Fruit fly (Drosophila melanogaster) whole organism, embryonic: ENCODE measurements around the gene in.

Experiments used
- Abd-B ChIP-seq: fragments of 200-800 bp; sonication (Bioruptor generic); optimal IDR thresholded peaks from 2 replicates; lab custom pipeline; 2018; ENCODE audit warnings: missing biosample characterization, mild to moderate bottlenecking, missing genetic modification characterization, moderate library complexity
- Adf1 ChIP-seq: fragments of 200-800 bp; sonication (Bioruptor generic); IDR thresholded peaks from 2 replicates; pipeline ENCODE4 v1.3.6; 2022; ENCODE audit warnings: missing biosample characterization, missing genetic modification characterization
- Asciz ChIP-seq: fragments of 200-800 bp; sonication (Bioruptor generic); optimal IDR thresholded peaks from 2 replicates; lab custom pipeline; 2017; ENCODE audit warnings: missing biosample characterization, mild to moderate bottlenecking, missing genetic modification characterization, missing genetic modification reagents
- CG10267 ChIP-seq: fragments of 200-800 bp; sonication (Bioruptor generic); optimal IDR thresholded peaks from 2 replicates; lab custom pipeline; 2018; ENCODE audit warnings: missing biosample characterization, mild to moderate bottlenecking, missing genetic modification characterization, moderate library complexity
- CG10959 ChIP-seq: fragments of 200-800 bp; sonication (Bioruptor generic); IDR thresholded peaks from 2 replicates; pipeline ENCODE4 v1.3.6; 2022; ENCODE audit warnings: missing biosample characterization, missing genetic modification characterization
- CG11504 ChIP-seq: fragments of 200-800 bp; sonication (Bioruptor generic); optimal IDR thresholded peaks from 3 replicates; lab custom pipeline; 2019; ENCODE audit warnings: missing biosample characterization, mild to moderate bottlenecking, missing genetic modification characterization, moderate library complexity
- CG12071 ChIP-seq: fragments of 200-800 bp; sonication (Bioruptor generic); optimal IDR thresholded peaks from 3 replicates; lab custom pipeline; 2018; ENCODE audit warnings: missing biosample characterization, mild to moderate bottlenecking, missing genetic modification characterization
- CG12236 ChIP-seq: fragments of 200-800 bp; sonication (Bioruptor generic); optimal IDR thresholded peaks from 2 replicates; lab custom pipeline; 2016; ENCODE audit warnings: missing biosample characterization, missing genetic modification characterization
- CG16815 ChIP-seq: fragments of 200-800 bp; sonication (Bioruptor generic); optimal IDR thresholded peaks from 3 replicates; lab custom pipeline; 2017; ENCODE audit warnings: missing biosample characterization, mild to moderate bottlenecking, missing genetic modification characterization
- CG1792 ChIP-seq: fragments of 200-800 bp; sonication (Bioruptor generic); optimal IDR thresholded peaks from 2 replicates; lab custom pipeline; 2016; ENCODE audit warnings: missing biosample characterization, missing genetic modification characterization
- CG18764 ChIP-seq: fragments of 200-800 bp; sonication (Bioruptor generic); optimal IDR thresholded peaks from 3 replicates; lab custom pipeline; 2016; ENCODE audit warnings: missing biosample characterization, missing genetic modification characterization
- CG2712 ChIP-seq: fragments of 200-800 bp; optimal IDR thresholded peaks from 3 replicates; lab custom pipeline; 2019; ENCODE audit warnings: missing biosample characterization, mild to moderate bottlenecking, missing genetic modification characterization, moderate library complexity
- CG3065 ChIP-seq: fragments of 200-800 bp; sonication (Bioruptor generic); optimal IDR thresholded peaks from 2 replicates; lab custom pipeline; 2016; ENCODE audit warnings: missing biosample characterization, missing genetic modification characterization
- CG6791 ChIP-seq: fragments of 200-800 bp; sonication (Bioruptor generic); IDR thresholded peaks from 3 replicates; pipeline ENCODE4 v1.3.6; 2022; ENCODE audit warnings: missing biosample characterization, missing genetic modification characterization; ENCODE audit not compliant: partially characterized antibody
- CG6813 ChIP-seq: fragments of 200-800 bp; sonication (Bioruptor generic); optimal IDR thresholded peaks from 2 replicates; lab custom pipeline; 2017; ENCODE audit warnings: missing biosample characterization, missing genetic modification characterization, mild to moderate bottlenecking, moderate library complexity, missing genetic modification reagents
- CG7963 ChIP-seq: fragments of 200-800 bp; sonication (Bioruptor generic); IDR thresholded peaks from 3 replicates; pipeline ENCODE4 v1.3.6; 2022; ENCODE audit warnings: missing biosample characterization, missing genetic modification characterization; ENCODE audit not compliant: partially characterized antibody
- CG8478 ChIP-seq: fragments of >200 bp; optimal IDR thresholded peaks from 2 replicates; lab custom pipeline; 2018
- CG8924 ChIP-seq: fragments of 200-800 bp; optimal IDR thresholded peaks from 3 replicates; lab custom pipeline; 2019; ENCODE audit warnings: missing biosample characterization, mild to moderate bottlenecking, missing genetic modification characterization, moderate library complexity
- CG9215 ChIP-seq: fragments of 200-800 bp; sonication (Bioruptor generic); IDR thresholded peaks from 2 replicates; pipeline ENCODE4 v1.3.6; 2022; ENCODE audit warnings: missing biosample characterization, missing genetic modification characterization
- CG9876 ChIP-seq: fragments of 200-800 bp; sonication (Bioruptor generic); optimal IDR thresholded peaks from 2 replicates; lab custom pipeline; 2016; ENCODE audit warnings: missing biosample characterization, missing genetic modification characterization
- Chrac-16 ChIP-seq: fragments of 200-800 bp; sonication (Bioruptor generic); optimal IDR thresholded peaks from 3 replicates; lab custom pipeline; 2016; ENCODE audit warnings: missing biosample characterization, missing genetic modification characterization
- Dref ChIP-seq: fragments of 200-800 bp; sonication (Bioruptor generic); IDR thresholded peaks from 2 replicates; pipeline ENCODE4 v1.3.6; 2022; ENCODE audit warnings: missing biosample characterization, missing genetic modification characterization
- E2f1 ChIP-seq: fragments of 200-800 bp; sonication (Bioruptor generic); IDR thresholded peaks from 2 replicates; pipeline ENCODE4 v1.3.6; 2022; ENCODE audit warnings: missing biosample characterization, missing genetic modification characterization
- ERR ChIP-seq: fragments of 200-800 bp; sonication (Bioruptor generic); optimal IDR thresholded peaks from 2 replicates; lab custom pipeline; 2016; ENCODE audit warnings: missing biosample characterization, missing genetic modification characterization
- H15 ChIP-seq: fragments of 200-800 bp; sonication (Bioruptor generic); IDR thresholded peaks from 3 replicates; pipeline ENCODE4 v1.3.6; 2022; ENCODE audit warnings: missing biosample characterization, missing genetic modification characterization
- Hr3 ChIP-seq: fragments of 200-800 bp; sonication (Bioruptor generic); optimal IDR thresholded peaks from 3 replicates; lab custom pipeline; 2016; ENCODE audit warnings: missing biosample characterization, missing genetic modification characterization
- Kr ChIP-seq: fragments of 200-800 bp; sonication (Bioruptor generic); optimal IDR thresholded peaks from 2 replicates; lab custom pipeline; 2017; ENCODE audit warnings: missing biosample characterization, mild to moderate bottlenecking, missing genetic modification characterization
- Nf-YC ChIP-seq: fragments of 200-800 bp; optimal IDR thresholded peaks from 3 replicates; lab custom pipeline; 2019; ENCODE audit warnings: missing biosample characterization, mild to moderate bottlenecking, missing genetic modification characterization, moderate library complexity
- Vsx1 ChIP-seq: fragments of 200-800 bp; sonication (Bioruptor generic); optimal IDR thresholded peaks from 2 replicates; lab custom pipeline; 2017; ENCODE audit warnings: missing biosample characterization, mild to moderate bottlenecking, missing genetic modification characterization, missing genetic modification reagents
- bbx ChIP-seq: fragments of 200-800 bp; sonication (Bioruptor generic); IDR thresholded peaks from 2 replicates; pipeline ENCODE4 v1.3.6; 2022; ENCODE audit warnings: missing biosample characterization, missing genetic modification characterization; ENCODE audit not compliant: partially characterized antibody
- cg ChIP-seq: fragments of 200-800 bp; sonication (Bioruptor generic); optimal IDR thresholded peaks from 3 replicates; lab custom pipeline; 2019; ENCODE audit warnings: missing biosample characterization, mild to moderate bottlenecking, missing genetic modification characterization, moderate library complexity
- dmrt11E ChIP-seq: fragments of 200-800 bp; sonication (Bioruptor generic); optimal IDR thresholded peaks from 3 replicates; lab custom pipeline; 2018; ENCODE audit warnings: missing biosample characterization, mild to moderate bottlenecking, missing genetic modification characterization, moderate library complexity
- ftz-f1 ChIP-seq: fragments of 200-800 bp; sonication (Bioruptor generic); optimal IDR thresholded peaks from 2 replicates; lab custom pipeline; 2016; ENCODE audit warnings: missing biosample characterization, missing genetic modification characterization
- gcm ChIP-seq: fragments of 200-800 bp; sonication (Bioruptor generic); optimal IDR thresholded peaks from 2 replicates; lab custom pipeline; 2019; ENCODE audit warnings: missing biosample characterization, mild to moderate bottlenecking, missing genetic modification characterization, moderate library complexity
- grn ChIP-seq: fragments of 200-800 bp; sonication (Bioruptor generic); optimal IDR thresholded peaks from 3 replicates; lab custom pipeline; 2017; ENCODE audit warnings: missing biosample characterization, missing genetic modification characterization
- insv ChIP-seq, 2 experiments: fragments of 200-800 bp; sonication (Bioruptor generic); optimal IDR thresholded peaks; 3 replicates each; lab custom pipeline; 2016 to 2018; ENCODE audit warnings: missing biosample characterization in 2 of 2, missing genetic modification characterization in 2 of 2
- ken ChIP-seq: fragments of 200-800 bp; sonication (Bioruptor generic); IDR thresholded peaks from 3 replicates; pipeline ENCODE4 v1.3.6; 2022; ENCODE audit warnings: missing biosample characterization, missing genetic modification characterization
- mld ChIP-seq: fragments of 200-800 bp; sonication (Bioruptor generic); IDR thresholded peaks from 3 replicates; pipeline ENCODE4 v1.3.6; 2022; ENCODE audit warnings: missing biosample characterization, missing genetic modification characterization; ENCODE audit not compliant: partially characterized antibody
- nau ChIP-seq: fragments of 200-800 bp; sonication (Bioruptor generic); optimal IDR thresholded peaks from 3 replicates; lab custom pipeline; 2017; ENCODE audit warnings: missing biosample characterization, mild to moderate bottlenecking, missing genetic modification characterization, missing genetic modification reagents
- nerfin-1 ChIP-seq: fragments of 200-800 bp; sonication (Bioruptor generic); optimal IDR thresholded peaks from 3 replicates; lab custom pipeline; 2019; ENCODE audit warnings: missing biosample characterization, mild to moderate bottlenecking, missing genetic modification characterization, moderate library complexity
- onecut ChIP-seq: fragments of 200-800 bp; sonication (Bioruptor generic); IDR thresholded peaks from 2 replicates; pipeline ENCODE4 v1.3.6; 2022; ENCODE audit warnings: missing biosample characterization, missing genetic modification characterization
- ro ChIP-seq: fragments of 200-800 bp; sonication (Bioruptor generic); IDR thresholded peaks from 2 replicates; pipeline ENCODE4 v1.3.6; 2022; ENCODE audit warnings: missing biosample characterization, missing genetic modification characterization
- sens-2 ChIP-seq: fragments of 200-800 bp; sonication (Bioruptor generic); IDR thresholded peaks from 2 replicates; pipeline ENCODE4 v1.3.6; 2022; ENCODE audit warnings: missing biosample characterization, missing genetic modification characterization
- trh ChIP-seq: fragments of 200-800 bp; sonication (Bioruptor generic); optimal IDR thresholded peaks from 2 replicates; lab custom pipeline; 2016; ENCODE audit warnings: missing biosample characterization, missing genetic modification characterization
- twi ChIP-seq: fragments of 200-800 bp; optimal IDR thresholded peaks from 2 replicates; lab custom pipeline; 2019; ENCODE audit warnings: missing biosample characterization, mild to moderate bottlenecking, missing genetic modification characterization, moderate library complexity
- usp ChIP-seq: fragments of >200 bp; optimal IDR thresholded peaks from 2 replicates; lab custom pipeline; 2017; ENCODE audit warnings: missing biosample characterization, missing genetic modification characterization
- wdn ChIP-seq: fragments of 200-800 bp; sonication (Bioruptor generic); IDR thresholded peaks from 2 replicates; pipeline ENCODE4 v1.3.6; 2022; ENCODE audit warnings: missing biosample characterization, missing genetic modification characterization
- z ChIP-seq: fragments of 200-800 bp; sonication (Bioruptor generic); IDR thresholded peaks from 3 replicates; pipeline ENCODE4 v1.3.6; 2022; ENCODE audit warnings: missing biosample characterization, missing genetic modification characterization

in gene

dm6 chr3L:20375878-20376563, 9.0 kb downstream of the in start, which contains the start of the genes Ide and RhoBTB (continued):
- TF ChIP-seq CG2712 (tag; lab: Kevin White, UChicago) (peak; percentile 75), CG12071 (GFP tag; lab: Kevin White, UChicago) (peak; percentile 17), ftz-f1 (peak; percentile 28), E2f1 (GFP tag; lab: Robert Waterston, UW) (peak; percentile 46; the same call in 1 of the 2 replicates), wdn (GFP tag; lab: Robert Waterston, UW) (peak; percentile 48; the same call in 1 of the 2 replicates), Nf-YC (no peak), ro (GFP tag; lab: Robert Waterston, UW) (no peak), Adf1 (GFP tag; lab: Robert Waterston, UW) (peak; percentile 32; the same call in 1 of the 2 replicates), CG8924 (peak; percentile 76), H15 (GFP tag; lab: Robert Waterston, UW) (no peak; the same call in 2 of the 3 replicates), Kr (GFP tag; lab: Kevin White, UChicago) (no peak), Abd-B (GFP tag; lab: Kevin White, UChicago) (peak; percentile 96), usp (GFP tag; lab: Kevin White, UChicago) (no peak), twi (tag; lab: Kevin White, UChicago) (peak; percentile 81)

- TF ChIP-seq cg (GFP tag; lab: Kevin White, UChicago) (peak; percentile 5), onecut (GFP tag; lab: Robert Waterston, UW) (peak; percentile 73), CG16815 (GFP tag; lab: Kevin White, UChicago) (no peak), nerfin-1 (peak; percentile 45), mld (GFP tag; lab: Robert Waterston, UW) (no peak)
Observed at dm6 chr3L:20376564-20376920, 9.5 kb downstream of the in start.

dm6 chr3L:20379496-20379895, 12.5 kb downstream of the in start:
- TF ChIP-seq bbx (GFP tag; lab: Robert Waterston, UW) (no peak), Asciz (GFP tag; lab: Kevin White, UChicago) (no peak), z (GFP tag; lab: Robert Waterston, UW) (0 out of 3 replicates have a peak, but pooled peaks have one; percentile 26), Dref (GFP tag; lab: Robert Waterston, UW) (no peak), CG6813 (GFP tag; lab: Kevin White, UChicago) (no peak), Vsx1 (GFP tag; lab: Kevin White, UChicago) (no peak), grn (GFP tag; lab: Kevin White, UChicago) (no peak), CG1792 (GFP tag; lab: Kevin White, UChicago) (no peak), nau (no peak), CG10959 (no peak), CG3065 (GFP tag; lab: Kevin White, UChicago) (no peak), CG9876 (GFP tag; lab: Kevin White, UChicago) (no peak), CG16815 (GFP tag; lab: Kevin White, UChicago) (no peak), CG11504 (tag; lab: Kevin White, UChicago) (no peak), sens-2 (GFP tag; lab: Robert Waterston, UW) (no peak), CG18764 (GFP tag; lab: Kevin White, UChicago) (no peak), dmrt11E (tag; lab: Kevin White, UChicago) (no peak), CG10267 (no peak), Hr3 (GFP tag; lab: Kevin White, UChicago) (no peak), ken (GFP tag; lab: Robert Waterston, UW) (no peak), ERR (GFP tag; lab: Kevin White, UChicago) (no peak), CG7963 (GFP tag; lab: Robert Waterston, UW) (0 out of 3 replicates have a peak, but pooled peaks have one; percentile 6), CG6791 (GFP tag; lab: Robert Waterston, UW) (0 out of 3 replicates have a peak, but pooled peaks have one; percentile 11), CG8478 (lab: Kevin White, UChicago) (peak; percentile 55), CG9215 (no peak), Chrac-16 (GFP tag; lab: Kevin White, UChicago) (no peak), insv (GFP tag; optimal IDR thresholded peaks at IDR 0.05; lab: Kevin White, UChicago) (no peak), gcm (GFP tag; lab: Kevin White, UChicago) (no peak), CG12236 (GFP tag; lab: Kevin White, UChicago) (no peak), trh (GFP tag; lab: Kevin White, UChicago) (no peak)
